Worm (Caenorhabditis elegans) whole organism, L2 larva: ENCODE results near the gene Y24D9A.7.

ENCODE experiments used
- ceh-82 ChIP-seq: fragments of 150-350 bp; optimal IDR thresholded peaks from 2 replicates; lab custom pipeline; 2014; ENCODE audit warnings: missing biosample characterization, missing genetic modification characterization
- fos-1 ChIP-seq: fragments of 150-350 bp; optimal IDR thresholded peaks from 2 replicates; lab custom pipeline; 2014; ENCODE audit warnings: missing biosample characterization, missing genetic modification characterization
- lin-13 ChIP-seq: fragments of 150-350 bp; optimal IDR thresholded peaks from 2 replicates; lab custom pipeline; 2014; ENCODE audit warnings: missing biosample characterization, missing genetic modification reagents, missing genetic modification characterization
- nhr-77 ChIP-seq: fragments of 150-350 bp; optimal IDR thresholded peaks from 2 replicates; lab custom pipeline; 2014; ENCODE audit warnings: missing biosample characterization, missing genetic modification characterization

ce11 chrIV:4360497-4360896, 44.5 kb downstream of the Y24D9A.7 start, which contains the start of gene F55F10.1:
- TF ChIP-seq fos-1 (tag; lab: Kevin White, UChicago) = peak; percentile 27
- TF ChIP-seq nhr-77 = no peak
- TF ChIP-seq ceh-82 = no peak
- no peak for TF ChIP-seq lin-13 (GFP tag; lab: Kevin White, UChicago)
